Worm (Caenorhabditis elegans) whole organism, L2 larva: ENCODE results near the gene qua-1.

Source experiments
- ama-1 ChIP-seq: fragments of 150-350 bp; optimal IDR thresholded peaks from 2 replicates; lab custom pipeline; 2018; ENCODE audit warnings: inconsistent platforms
- unc-62 ChIP-seq: fragments of 150-350 bp; optimal IDR thresholded peaks from 2 replicates; lab custom pipeline; 2014; ENCODE audit warnings: missing biosample characterization, missing genetic modification reagents, missing genetic modification characterization
- ztf-11 ChIP-seq: sonication (generic microtip); optimal IDR thresholded peaks from 2 replicates; lab custom pipeline; 2017; ENCODE audit warnings: missing biosample characterization, missing genetic modification characterization

ce11 chrII:8224623-8225022, 26.0 kb downstream of the qua-1 start:
- TF ChIP-seq unc-62 (GFP tag; lab: Kevin White, UChicago), result no peak
- no peak for TF ChIP-seq ztf-11
- TF ChIP-seq ama-1, result no peak
